Worm (Caenorhabditis elegans): ENCODE results near the gene ilys-5.
A peak's percentile ranks its signal among the peaks of the same experiment; 100 is the strongest.

The ilys-5 gene

ce11 chrX:6536701-6537279, at the start of gene ilys-5:
ilys-5 (minus strand) TSS chrX:6536840.
- TF ChIP-seq attf-6 (GFP tag; IDR thresholded peaks at IDR 0.05) (no peak), T26A5.8 (tag; optimal IDR thresholded peaks at IDR 0.05) (no peak), ets-4 (GFP tag; optimal IDR thresholded peaks at IDR 0.05) (peak; percentile 60), efl-1 (GFP tag; optimal IDR thresholded peaks at IDR 0.05) (no peak), snpc-1.3 (tag; optimal IDR thresholded peaks at IDR 0.05; ENCODE audit: insufficient read depth) (no peak), rpc-1 (optimal IDR thresholded peaks at IDR 0.05) (no peak), rpc-1 (tag; optimal IDR thresholded peaks at IDR 0.05) (no peak), madf-3 (GFP tag; IDR thresholded peaks at IDR 0.05) (no peak), chd-7 (tag; optimal IDR thresholded peaks at IDR 0.05) (peak; percentile 62), atf-7 (tag; optimal IDR thresholded peaks at IDR 0.05) (no peak), bed-2 (GFP tag; IDR thresholded peaks at IDR 0.05) (no peak), repo-1 (tag; optimal IDR thresholded peaks at IDR 0.05) (no peak), F37B4.10 (GFP tag; IDR thresholded peaks at IDR 0.05) (no peak), ztf-22 (GFP tag; optimal IDR thresholded peaks at IDR 0.05) (peak; percentile 24), nhr-80 (tag; optimal IDR thresholded peaks at IDR 0.05) (peak; percentile 77), F52B5.7 (tag; optimal IDR thresholded peaks at IDR 0.05) (no peak), ekl-4 (GFP tag; IDR thresholded peaks at IDR 0.05) (no peak), Y53G8AR.9 (GFP tag; conservative IDR thresholded peaks at IDR 0.05) (0 out of 2 replicates have a peak, but pooled peaks have one; percentile 27), nfya-2 (GFP tag; IDR thresholded peaks at IDR 0.05) (no peak), tbx-9 (tag; optimal IDR thresholded peaks at IDR 0.05; ENCODE audit: borderline replicate concordance) (no peak), ceh-79 (tag; optimal IDR thresholded peaks at IDR 0.05) (no peak), ceh-40 (GFP tag; IDR thresholded peaks at IDR 0.05) (no peak), hsf-1 (GFP tag; IDR thresholded peaks at IDR 0.05) (0 out of 2 replicates have a peak, but pooled peaks have one; percentile 42), let-526 (GFP tag; IDR thresholded peaks at IDR 0.05) (no peak), dox-1 (GFP tag; IDR thresholded peaks at IDR 0.05) (0 out of 2 replicates have a peak, but pooled peaks have one; percentile 12), egl-44 (GFP tag; IDR thresholded peaks at IDR 0.05) (no peak), madf-10 (tag; optimal IDR thresholded peaks at IDR 0.05) (peak; percentile 26), ceh-27 (GFP tag; optimal IDR thresholded peaks at IDR 0.05) (no peak), F33H1.4 (GFP tag; IDR thresholded peaks at IDR 0.05) (no peak), let-607 (tag; optimal IDR thresholded peaks at IDR 0.05) (peak in 1 of 2 experiments; percentile 58), sptf-2 (GFP tag; optimal IDR thresholded peaks at IDR 0.05) (no peak), zfh-2 (GFP tag; conservative IDR thresholded peaks at IDR 0.05) (no peak), lsl-1 (GFP tag; optimal IDR thresholded peaks at IDR 0.05) (no peak), him-1 (tag; optimal IDR thresholded peaks at IDR 0.05) (no peak), nhr-120 (GFP tag; IDR thresholded peaks at IDR 0.05) (no peak), unc-62 (GFP tag; optimal IDR thresholded peaks at IDR 0.05) (no peak), ceh-91 (GFP tag; IDR thresholded peaks at IDR 0.05) (no peak), ZK185.1 (tag; optimal IDR thresholded peaks at IDR 0.05; ENCODE audit: poor library complexity, severe bottlenecking) (no peak), hlh-26 (GFP tag; conservative IDR thresholded peaks at IDR 0.05) (no peak), K12H6.12 (tag; optimal IDR thresholded peaks at IDR 0.05) (no peak), somi-1 (GFP tag; optimal IDR thresholded peaks at IDR 0.05) (no peak), nhr-27 (tag; optimal IDR thresholded peaks at IDR 0.05) (no peak), hmg-20 (GFP tag; IDR thresholded peaks at IDR 0.05) (no peak), nfya-1 (tag; optimal IDR thresholded peaks at IDR 0.05; ENCODE audit: borderline replicate concordance, insufficient read depth) (no peak), gei-17 (GFP tag; optimal IDR thresholded peaks at IDR 0.05) (no peak), lin-26 (GFP tag; IDR thresholded peaks at IDR 0.05) (no peak), B0019.2 (GFP tag; conservative IDR thresholded peaks at IDR 0.05) (no peak), lin-54 (GFP tag; optimal IDR thresholded peaks at IDR 0.05) (no peak), ceh-58 (GFP tag; IDR thresholded peaks at IDR 0.05) (no peak)
